Fruit fly (Drosophila melanogaster): Measurements from ENCODE around the gene rdgB.

The rdgB gene

dm6 chrX:13739411-13739888 lies 23.1 kb upstream of the rdgB start, which contains the start of gene CG11151 (continued):
- peak; percentile 95 for TF ChIP-seq her (GFP tag; optimal IDR thresholded peaks at IDR 0.05)
- peak; percentile 95 for TF ChIP-seq CG10366 (GFP tag; IDR thresholded peaks at IDR 0.05)
- TF ChIP-seq NC2α (GFP tag; optimal IDR thresholded peaks at IDR 0.05) = peak; percentile 96
- TF ChIP-seq dmrt99B (tag; optimal IDR thresholded peaks at IDR 0.05) = peak; percentile 98
- peak; percentile 51 for TF ChIP-seq MESR4 (GFP tag; optimal IDR thresholded peaks at IDR 0.05)
- peak; percentile 98 for TF ChIP-seq CG2678 (tag; optimal IDR thresholded peaks at IDR 0.05)
- peak; percentile 97 for TF ChIP-seq Meics (GFP tag; optimal IDR thresholded peaks at IDR 0.05)
- peak in 1 of 2 experiments; percentile 69 for TF ChIP-seq Hr78 (GFP tag; optimal IDR thresholded peaks at IDR 0.05)
- TF ChIP-seq klu (GFP tag; IDR thresholded peaks at IDR 0.05) = peak; percentile 86
- peak; percentile 93 for TF ChIP-seq CG5953 (GFP tag; IDR thresholded peaks at IDR 0.05)
- TF ChIP-seq HLH4C (GFP tag; IDR thresholded peaks at IDR 0.05; ENCODE audit: partially characterized antibody) = peak; percentile 61; the same call in 2 of the 3 replicates
- TF ChIP-seq Pdp1 (GFP tag; optimal IDR thresholded peaks at IDR 0.05) = peak; percentile 94 to 97
- peak; percentile 89 for TF ChIP-seq Taf1 (GFP tag; IDR thresholded peaks at IDR 0.05)
- TF ChIP-seq CG31388 (GFP tag; optimal IDR thresholded peaks at IDR 0.05) = peak; percentile 88
- TF ChIP-seq CG12071 (GFP tag; optimal IDR thresholded peaks at IDR 0.05) = peak; percentile 98
- TF ChIP-seq gcm2 (GFP tag; optimal IDR thresholded peaks at IDR 0.05) = peak; percentile 90
- peak; percentile 80 for TF ChIP-seq CG3065 (GFP tag; optimal IDR thresholded peaks at IDR 0.05)
- TF ChIP-seq CG14860 (GFP tag; IDR thresholded peaks at IDR 0.05; ENCODE audit: partially characterized antibody) = peak; percentile 71
- TF ChIP-seq bowl (GFP tag; IDR thresholded peaks at IDR 0.05) = peak; percentile 89
- TF ChIP-seq ac (GFP tag; optimal IDR thresholded peaks at IDR 0.05) = peak; percentile 94
- TF ChIP-seq gfzf (GFP tag; optimal IDR thresholded peaks at IDR 0.05) = peak; percentile 21
- TF ChIP-seq Oli (tag; optimal IDR thresholded peaks at IDR 0.05) = peak; percentile 98
- TF ChIP-seq kay (GFP tag; optimal IDR thresholded peaks at IDR 0.05) = peak; percentile 91
- TF ChIP-seq salm (tag; optimal IDR thresholded peaks at IDR 0.05) = peak; percentile 96
- peak; percentile 85 for TF ChIP-seq CG31224 (GFP tag; IDR thresholded peaks at IDR 0.05)
- peak; percentile 47; the same call in 1 of the 3 replicates for TF ChIP-seq z (GFP tag; IDR thresholded peaks at IDR 0.05)
- TF ChIP-seq CG8290 (GFP tag; optimal IDR thresholded peaks at IDR 0.05) = peak; percentile 91
- peak; percentile 78 to 98 for TF ChIP-seq CG8290 (tag; optimal IDR thresholded peaks at IDR 0.05)
- TF ChIP-seq kah (GFP tag; optimal IDR thresholded peaks at IDR 0.05) = peak; percentile 94
- peak; percentile 100 for TF ChIP-seq Med (GFP tag)
- peak; percentile 98 for TF ChIP-seq CG9609 (GFP tag; optimal IDR thresholded peaks at IDR 0.05)
- TF ChIP-seq CG12744 (GFP tag; optimal IDR thresholded peaks at IDR 0.05) = peak; percentile 95
- TF ChIP-seq CG1792 (GFP tag; optimal IDR thresholded peaks at IDR 0.05) = peak; percentile 94
- peak; percentile 76 for TF ChIP-seq CG15073 (GFP tag; optimal IDR thresholded peaks at IDR 0.05)
- TF ChIP-seq unc-4 (GFP tag; IDR thresholded peaks at IDR 0.05; ENCODE audit: partially characterized antibody) = no peak
- peak; percentile 93 for TF ChIP-seq Vsx1 (GFP tag; optimal IDR thresholded peaks at IDR 0.05)
- peak; percentile 96 for TF ChIP-seq CG2199 (GFP tag; IDR thresholded peaks at IDR 0.05)
- peak; percentile 93 for TF ChIP-seq Fer2 (tag; optimal IDR thresholded peaks at IDR 0.05)
- peak; percentile 70 for TF ChIP-seq CG14965 (GFP tag; optimal IDR thresholded peaks at IDR 0.05; ENCODE audit: borderline replicate concordance)
- peak; percentile 97 to 98 for TF ChIP-seq Hr51 (GFP tag; optimal IDR thresholded peaks at IDR 0.05)
- TF ChIP-seq CG4360 (GFP tag; IDR thresholded peaks at IDR 0.05) = no peak
- TF ChIP-seq CG5245 (GFP tag; optimal IDR thresholded peaks at IDR 0.05) = peak; percentile 95
- no peak for TF ChIP-seq lov (optimal IDR thresholded peaks at IDR 0.05)
- peak; percentile 91 for TF ChIP-seq lov (GFP tag; IDR thresholded peaks at IDR 0.05)
- peak; percentile 96 for TF ChIP-seq zfh2 (GFP tag; optimal IDR thresholded peaks at IDR 0.05)
- peak; percentile 86 for TF ChIP-seq exex (tag; optimal IDR thresholded peaks at IDR 0.05)
- TF ChIP-seq CG6791 (GFP tag; IDR thresholded peaks at IDR 0.05; ENCODE audit: partially characterized antibody) = peak; percentile 66; the same call in 2 of the 3 replicates
- TF ChIP-seq sima (GFP tag; optimal IDR thresholded peaks at IDR 0.05) = peak; percentile 89
- peak; percentile 97 for TF ChIP-seq CG12236 (GFP tag; optimal IDR thresholded peaks at IDR 0.05)
- peak; percentile 95 for TF ChIP-seq Mad (GFP tag; optimal IDR thresholded peaks at IDR 0.05)
